Fruit fly (Drosophila melanogaster) whole organism, prepupa: Measurements from ENCODE around the gene Dysb.

ENCODE experiments used
- Blimp-1 ChIP-seq: fragments of 200-800 bp; sonication (Bioruptor generic); optimal IDR thresholded peaks from 3 replicates; lab custom pipeline; 2017; ENCODE audit warnings: missing biosample characterization, missing genetic modification characterization, mild to moderate bottlenecking, moderate library complexity, missing genetic modification reagents
- CG10631 ChIP-seq: fragments of 200-800 bp; sonication (Bioruptor generic); optimal IDR thresholded peaks from 2 replicates; lab custom pipeline; 2016; ENCODE audit warnings: missing biosample characterization, missing genetic modification characterization
- CG10669 ChIP-seq: fragments of 200-800 bp; sonication (Bioruptor generic); optimal IDR thresholded peaks from 3 replicates; lab custom pipeline; 2018; ENCODE audit warnings: missing biosample characterization, mild to moderate bottlenecking, missing genetic modification characterization, moderate library complexity
- CG11294 ChIP-seq: fragments of 200-800 bp; sonication (Bioruptor generic); IDR thresholded peaks from 2 replicates; pipeline ENCODE4 v1.3.6; 2022; ENCODE audit warnings: missing biosample characterization, missing genetic modification characterization
- CG11762 ChIP-seq: fragments of 200-800 bp; sonication (Bioruptor generic); optimal IDR thresholded peaks from 3 replicates; lab custom pipeline; 2016; ENCODE audit warnings: missing biosample characterization, missing genetic modification characterization; ENCODE audit not compliant: insufficient read depth
- CG15336 ChIP-seq: fragments of 200-800 bp; sonication (Bioruptor generic); IDR thresholded peaks from 2 replicates; pipeline ENCODE4 v1.3.6; 2022; ENCODE audit warnings: missing biosample characterization, missing genetic modification characterization
- CG16779 ChIP-seq: fragments of 200-800 bp; sonication (Bioruptor generic); optimal IDR thresholded peaks from 3 replicates; lab custom pipeline; 2017; ENCODE audit warnings: missing biosample characterization, mild to moderate bottlenecking, missing genetic modification characterization
- CG3032 ChIP-seq: fragments of 200-800 bp; optimal IDR thresholded peaks from 2 replicates; lab custom pipeline; 2019; ENCODE audit warnings: missing biosample characterization, mild to moderate bottlenecking, missing genetic modification characterization, moderate library complexity
- CG31627 ChIP-seq: fragments of 200-800 bp; sonication (Bioruptor generic); optimal IDR thresholded peaks from 3 replicates; lab custom pipeline; 2016; ENCODE audit warnings: missing biosample characterization, missing genetic modification characterization
- CG32006 ChIP-seq: fragments of 200-800 bp; sonication (Bioruptor generic); optimal IDR thresholded peaks from 3 replicates; lab custom pipeline; 2017; ENCODE audit warnings: missing biosample characterization, mild to moderate bottlenecking, missing genetic modification characterization
- CG34406 ChIP-seq: fragments of 200-800 bp; sonication (Bioruptor generic); optimal IDR thresholded peaks from 3 replicates; lab custom pipeline; 2016; ENCODE audit warnings: missing biosample characterization, missing genetic modification characterization
- CG3919 ChIP-seq: fragments of 200-800 bp; sonication (Bioruptor generic); optimal IDR thresholded peaks from 3 replicates; lab custom pipeline; 2016; ENCODE audit warnings: missing biosample characterization, missing genetic modification characterization
- CG4318 ChIP-seq: fragments of 200-800 bp; sonication (Bioruptor generic); optimal IDR thresholded peaks from 3 replicates; lab custom pipeline; 2017; ENCODE audit warnings: missing biosample characterization, mild to moderate bottlenecking, missing genetic modification characterization
- CG6276 ChIP-seq: fragments of 200-800 bp; sonication (Bioruptor generic); optimal IDR thresholded peaks from 2 replicates; lab custom pipeline; 2017; ENCODE audit warnings: missing biosample characterization, mild to moderate bottlenecking, missing genetic modification characterization
- CG6792 ChIP-seq: fragments of 200-800 bp; sonication (Bioruptor generic); optimal IDR thresholded peaks from 3 replicates; lab custom pipeline; 2016; ENCODE audit warnings: missing biosample characterization, missing genetic modification characterization
- CG6854 ChIP-seq: fragments of 200-800 bp; sonication (Bioruptor generic); optimal IDR thresholded peaks from 2 replicates; lab custom pipeline; 2017; ENCODE audit warnings: missing biosample characterization, mild to moderate bottlenecking, missing genetic modification characterization
- CG7368 ChIP-seq: fragments of 200-800 bp; sonication (Bioruptor generic); optimal IDR thresholded peaks from 3 replicates; lab custom pipeline; 2016; ENCODE audit warnings: missing biosample characterization, missing genetic modification characterization
- CG8119 ChIP-seq: fragments of 200-800 bp; sonication (Bioruptor generic); IDR thresholded peaks from 3 replicates; pipeline ENCODE4 v1.3.6; 2022; ENCODE audit warnings: missing biosample characterization, missing genetic modification characterization
- CG8319 ChIP-seq: fragments of 200-800 bp; sonication (Bioruptor generic); optimal IDR thresholded peaks from 3 replicates; lab custom pipeline; 2016; ENCODE audit warnings: missing biosample characterization, missing genetic modification characterization
- CG8632 ChIP-seq: fragments of 200-800 bp; sonication (Bioruptor generic); optimal IDR thresholded peaks from 3 replicates; lab custom pipeline; 2016; ENCODE audit warnings: missing biosample characterization, missing genetic modification characterization
- Eip75B ChIP-seq: fragments of 200-800 bp; sonication (Bioruptor generic); optimal IDR thresholded peaks from 3 replicates; lab custom pipeline; 2016; ENCODE audit warnings: missing biosample characterization, missing genetic modification characterization
- Eip78C ChIP-seq: fragments of 200-800 bp; sonication (Bioruptor generic); peaks from one replicate; lab custom pipeline; 2016; ENCODE audit warnings: missing biosample characterization, missing genetic modification characterization
- Eip93F ChIP-seq: fragments of 200-800 bp; sonication (Bioruptor generic); optimal IDR thresholded peaks from 2 replicates; lab custom pipeline; 2016; ENCODE audit warnings: missing biosample characterization, mild to moderate bottlenecking, missing genetic modification characterization
- Ets21C ChIP-seq: fragments of 200-800 bp; sonication (Bioruptor generic); optimal IDR thresholded peaks from 3 replicates; lab custom pipeline; 2016; ENCODE audit warnings: missing biosample characterization, missing genetic modification characterization
- Ets96B ChIP-seq: fragments of 200-800 bp; optimal IDR thresholded peaks from 2 replicates; lab custom pipeline; 2019; ENCODE audit warnings: missing biosample characterization, mild to moderate bottlenecking, missing genetic modification characterization, moderate library complexity
- Gug ChIP-seq: fragments of 200-800 bp; sonication (Bioruptor generic); IDR thresholded peaks from 2 replicates; pipeline ENCODE4 v1.3.6; 2022; ENCODE audit warnings: missing biosample characterization, missing genetic modification characterization
- Hr38 ChIP-seq: sonication (Bioruptor generic); optimal IDR thresholded peaks from 2 replicates; lab custom pipeline; 2016; ENCODE audit warnings: missing biosample characterization, missing genetic modification characterization
- Hr39 ChIP-seq: fragments of 200-800 bp; sonication (Bioruptor generic); optimal IDR thresholded peaks from 2 replicates; lab custom pipeline; 2016; ENCODE audit warnings: missing biosample characterization, missing genetic modification characterization
- Hr4 ChIP-seq: fragments of 200-800 bp; sonication (Bioruptor generic); optimal IDR thresholded peaks from 3 replicates; lab custom pipeline; 2016; ENCODE audit warnings: missing biosample characterization, missing genetic modification characterization
- Lpt ChIP-seq: fragments of 200-800 bp; sonication (Bioruptor generic); optimal IDR thresholded peaks from 3 replicates; lab custom pipeline; 2016; ENCODE audit warnings: missing biosample characterization, missing genetic modification characterization
- Sox102F ChIP-seq: fragments of 200-800 bp; sonication (Bioruptor generic); optimal IDR thresholded peaks from 2 replicates; lab custom pipeline; 2016; ENCODE audit warnings: missing biosample characterization, mild to moderate bottlenecking, missing genetic modification characterization
- Sox14 ChIP-seq: fragments of 200-800 bp; sonication (Bioruptor generic); optimal IDR thresholded peaks from 3 replicates; lab custom pipeline; 2016; ENCODE audit warnings: missing biosample characterization, missing genetic modification characterization
- Sox15 ChIP-seq: fragments of 200-800 bp; sonication (Bioruptor generic); optimal IDR thresholded peaks from 3 replicates; lab custom pipeline; 2016; ENCODE audit warnings: missing biosample characterization, missing genetic modification characterization
- achi ChIP-seq: fragments of 200-800 bp; sonication (Bioruptor generic); optimal IDR thresholded peaks from 3 replicates; lab custom pipeline; 2016; ENCODE audit warnings: missing biosample characterization, missing genetic modification characterization
- acj6 ChIP-seq: fragments of 200-800 bp; sonication (Bioruptor generic); optimal IDR thresholded peaks from 3 replicates; lab custom pipeline; 2016; ENCODE audit warnings: missing biosample characterization, missing genetic modification characterization
- cyc ChIP-seq: fragments of 200-800 bp; sonication (Bioruptor generic); optimal IDR thresholded peaks from 3 replicates; lab custom pipeline; 2016; ENCODE audit warnings: missing biosample characterization, missing genetic modification characterization
- dac ChIP-seq: fragments of 200-800 bp; sonication (Bioruptor generic); optimal IDR thresholded peaks from 2 replicates; lab custom pipeline; 2017; ENCODE audit warnings: missing biosample characterization, mild to moderate bottlenecking, missing genetic modification characterization
- dsx ChIP-seq: fragments of 200-800 bp; optimal IDR thresholded peaks from 3 replicates; lab custom pipeline; 2019; ENCODE audit warnings: missing biosample characterization, mild to moderate bottlenecking, missing genetic modification characterization, moderate library complexity; ENCODE audit not compliant: poor library complexity, severe bottlenecking
- eg ChIP-seq: fragments of 200-800 bp; sonication (Bioruptor generic); IDR thresholded peaks from 3 replicates; pipeline ENCODE4 v1.3.6; 2022; ENCODE audit warnings: missing biosample characterization, missing genetic modification characterization
- esn ChIP-seq: fragments of 200-800 bp; sonication (Bioruptor generic); optimal IDR thresholded peaks from 2 replicates; lab custom pipeline; 2016; ENCODE audit warnings: missing biosample characterization, mild to moderate bottlenecking, missing genetic modification characterization, moderate library complexity
- fd59A ChIP-seq: fragments of 200-800 bp; sonication (Bioruptor generic); optimal IDR thresholded peaks from 2 replicates; lab custom pipeline; 2017; ENCODE audit warnings: missing biosample characterization, mild to moderate bottlenecking, missing genetic modification characterization, missing genetic modification reagents
- fd85E ChIP-seq: fragments of 200-800 bp; sonication (Bioruptor generic); optimal IDR thresholded peaks from 3 replicates; lab custom pipeline; 2016; ENCODE audit warnings: missing biosample characterization, missing genetic modification characterization
- fkh ChIP-seq: fragments of 200-800 bp; sonication (Bioruptor generic); optimal IDR thresholded peaks from 3 replicates; lab custom pipeline; 2017; ENCODE audit warnings: missing biosample characterization, mild to moderate bottlenecking, missing genetic modification characterization, moderate library complexity
- lz ChIP-seq: fragments of 200-800 bp; sonication (Bioruptor generic); optimal IDR thresholded peaks from 3 replicates; lab custom pipeline; 2016; ENCODE audit warnings: missing biosample characterization, missing genetic modification characterization
- net ChIP-seq: fragments of 200-800 bp; sonication (Bioruptor generic); optimal IDR thresholded peaks from 3 replicates; lab custom pipeline; 2016; ENCODE audit warnings: missing biosample characterization, missing genetic modification characterization
- pdm3 ChIP-seq: fragments of 200-800 bp; sonication (Bioruptor generic); optimal IDR thresholded peaks from 3 replicates; lab custom pipeline; 2016; ENCODE audit warnings: missing biosample characterization, missing genetic modification characterization
- salr ChIP-seq, 2 experiments: fragments of 200-800 bp; sonication (Bioruptor generic); optimal IDR thresholded peaks; 3 replicates each; lab custom pipeline; 2016 to 2018; ENCODE audit warnings: missing biosample characterization in 2 of 2, missing genetic modification characterization in 2 of 2, mild to moderate bottlenecking in 1 of 2
- spab ChIP-seq: fragments of 200-800 bp; sonication (Bioruptor generic); optimal IDR thresholded peaks from 2 replicates; lab custom pipeline; 2017; ENCODE audit warnings: missing biosample characterization, mild to moderate bottlenecking, missing genetic modification characterization, missing genetic modification reagents
- ss ChIP-seq, 2 experiments: fragments of 200-800 bp; sonication (Bioruptor generic); optimal IDR thresholded peaks; 2 replicates in 1 of 2; 3 replicates in 1 of 2; lab custom pipeline; 2017 to 2018; ENCODE audit warnings: mild to moderate bottlenecking in 2 of 2, missing biosample characterization in 2 of 2, missing genetic modification characterization in 2 of 2, moderate library complexity in 1 of 2
- svp ChIP-seq: fragments of 200-800 bp; sonication (Bioruptor generic); peaks from one replicate; lab custom pipeline; 2016; ENCODE audit warnings: missing biosample characterization, missing genetic modification characterization
- topi ChIP-seq: fragments of 200-800 bp; sonication (Bioruptor generic); optimal IDR thresholded peaks from 3 replicates; lab custom pipeline; 2016; ENCODE audit warnings: missing biosample characterization, missing genetic modification characterization
- vri ChIP-seq: fragments of 200-800 bp; sonication (Bioruptor generic); optimal IDR thresholded peaks from 3 replicates; lab custom pipeline; 2016; ENCODE audit warnings: missing biosample characterization, mild to moderate bottlenecking, missing genetic modification characterization

The Dysb gene

dm6 chr3L:18867521-18867920, at the start of gene Dysb:
Gene Dysb (plus strand): TSS chr3L:18867771.
- TF ChIP-seq CG10631 (GFP tag; lab: Kevin White, UChicago): peak; percentile 81
- TF ChIP-seq Eip78C (GFP tag; lab: Kevin White, UChicago): peak; percentile 95
- peak; percentile 46 for TF ChIP-seq Blimp-1
- peak; percentile 68 for TF ChIP-seq Hr39 (GFP tag; lab: Kevin White, UChicago)
- peak; percentile 83 for TF ChIP-seq acj6 (GFP tag; lab: Kevin White, UChicago)
- peak; percentile 85 for TF ChIP-seq achi (GFP tag; lab: Kevin White, UChicago)
- no peak for TF ChIP-seq CG4318
- peak; percentile 69 for TF ChIP-seq Lpt
- TF ChIP-seq CG8119 (GFP tag; lab: Robert Waterston, UW): peak; percentile 92; the same call in 2 of the 3 replicates
- peak; percentile 84 for TF ChIP-seq Hr4
- no peak for TF ChIP-seq dac (GFP tag; lab: Kevin White, UChicago)
- peak; percentile 89 for TF ChIP-seq CG34406 (GFP tag; lab: Kevin White, UChicago)
- no peak for TF ChIP-seq CG6276 (GFP tag; lab: Kevin White, UChicago)
- peak in 1 of 2 experiments; percentile 72 for TF ChIP-seq salr (GFP tag; optimal IDR thresholded peaks at IDR 0.05; lab: Kevin White, UChicago)
- peak; percentile 75 for TF ChIP-seq CG10669 (GFP tag; lab: Kevin White, UChicago)
- peak; percentile 84 for TF ChIP-seq Sox102F (GFP tag; lab: Kevin White, UChicago)
- TF ChIP-seq CG8632 (GFP tag; lab: Kevin White, UChicago): peak; percentile 81
- no peak for TF ChIP-seq Hr38 (GFP tag; lab: Kevin White, UChicago)
- no peak for TF ChIP-seq net
- TF ChIP-seq Ets21C: peak; percentile 47
- peak; percentile 29 for TF ChIP-seq Sox15
- TF ChIP-seq vri: peak; percentile 73
- TF ChIP-seq Eip93F (GFP tag; lab: Kevin White, UChicago): peak; percentile 30
- TF ChIP-seq pdm3 (GFP tag; lab: Kevin White, UChicago): peak; percentile 77
- peak; percentile 73 for TF ChIP-seq lz (GFP tag; lab: Kevin White, UChicago)
- TF ChIP-seq CG6792: peak; percentile 74
- TF ChIP-seq fd85E (GFP tag; lab: Kevin White, UChicago): peak; percentile 43
- peak; percentile 76 for TF ChIP-seq CG7368 (GFP tag; lab: Kevin White, UChicago)
- TF ChIP-seq svp: no peak
- peak; percentile 42 for TF ChIP-seq fd59A (GFP tag; lab: Kevin White, UChicago)
- TF ChIP-seq CG3032 (tag; lab: Kevin White, UChicago): peak; percentile 79
- peak; percentile 72 for TF ChIP-seq dsx (GFP tag; lab: Kevin White, UChicago)
- TF ChIP-seq CG11762 (GFP tag; lab: Kevin White, UChicago): peak; percentile 6
- TF ChIP-seq CG11294 (GFP tag; lab: Robert Waterston, UW): peak; percentile 76
- TF ChIP-seq ss (GFP tag; optimal IDR thresholded peaks at IDR 0.05; lab: Kevin White, UChicago): no peak
- TF ChIP-seq Gug (GFP tag; lab: Robert Waterston, UW): peak; percentile 62
- peak; percentile 84 for TF ChIP-seq fkh (GFP tag; lab: Kevin White, UChicago)
- TF ChIP-seq eg (GFP tag; lab: Robert Waterston, UW): peak; percentile 93
- TF ChIP-seq CG32006: no peak
- peak; percentile 77 for TF ChIP-seq topi (GFP tag; lab: Kevin White, UChicago)
- peak; percentile 73 for TF ChIP-seq Sox14 (GFP tag; lab: Kevin White, UChicago)
- TF ChIP-seq Eip75B: peak; percentile 75
- peak; percentile 71 for TF ChIP-seq CG6854 (GFP tag; lab: Kevin White, UChicago)
- no peak for TF ChIP-seq CG3919 (GFP tag; lab: Kevin White, UChicago)
- TF ChIP-seq cyc (GFP tag; lab: Kevin White, UChicago): peak; percentile 66
- TF ChIP-seq esn (GFP tag; lab: Kevin White, UChicago): peak; percentile 91
- peak; percentile 80 for TF ChIP-seq Ets96B
- TF ChIP-seq CG15336 (GFP tag; lab: Robert Waterston, UW): peak; percentile 93
- TF ChIP-seq spab: peak; percentile 62
- peak; percentile 70 for TF ChIP-seq CG31627 (GFP tag; lab: Kevin White, UChicago)
- TF ChIP-seq CG8319 (GFP tag; lab: Kevin White, UChicago): peak; percentile 50
- no peak for TF ChIP-seq CG16779 (tag; lab: Kevin White, UChicago)
